Worm (Caenorhabditis elegans) whole organism, late embryonic: Measurements from ENCODE around the gene T01H3.5.

Source experiments
- C38D4.7 ChIP-seq: fragments of 200-800 bp; sonication (Bioruptor generic); optimal IDR thresholded peaks from 2 replicates; lab custom pipeline; 2018; ENCODE audit warnings: mild to moderate bottlenecking, missing genetic modification characterization, moderate library complexity, missing compliant biosample characterization
- F13H6.1 ChIP-seq: sonication (generic microtip); optimal IDR thresholded peaks from 2 replicates; lab custom pipeline; 2016; ENCODE audit warnings: missing genetic modification characterization, missing compliant biosample characterization
- K09A11.1 ChIP-seq: sonication (generic microtip); optimal IDR thresholded peaks from 2 replicates; lab custom pipeline; 2017; ENCODE audit warnings: antibody characterized with exemption, mild to moderate bottlenecking, missing genetic modification characterization, missing compliant biosample characterization; ENCODE audit not compliant: insufficient read depth
- T23F11.4 ChIP-seq: fragments of 200-800 bp; sonication (Bioruptor generic); optimal IDR thresholded peaks from 2 replicates; lab custom pipeline; 2018; ENCODE audit warnings: mild to moderate bottlenecking, missing genetic modification characterization, missing compliant biosample characterization
- Y22D7AL.16 ChIP-seq: sonication (generic microtip); optimal IDR thresholded peaks from 2 replicates; lab custom pipeline; 2016; ENCODE audit warnings: missing genetic modification characterization, missing compliant biosample characterization
- ama-1 ChIP-seq: fragments of 150-350 bp; optimal IDR thresholded peaks from 2 replicates; lab custom pipeline; 2014
- ceh-18 ChIP-seq: sonication (generic microtip); optimal IDR thresholded peaks from 2 replicates; lab custom pipeline; 2016; ENCODE audit warnings: missing genetic modification characterization, missing compliant biosample characterization
- ceh-45 ChIP-seq: fragments of 200-800 bp; sonication (Bioruptor generic); IDR thresholded peaks from 2 replicates; pipeline ENCODE4 v1.3.6; 2022; ENCODE audit warnings: missing genetic modification reagents, missing genetic modification characterization, missing compliant biosample characterization
- elt-2 ChIP-seq: sonication (generic microtip); optimal IDR thresholded peaks from 2 replicates; lab custom pipeline; 2016; ENCODE audit warnings: missing genetic modification reagents, missing genetic modification characterization, missing compliant biosample characterization
- ets-4 ChIP-seq: sonication (generic microtip); optimal IDR thresholded peaks from 2 replicates; lab custom pipeline; 2016; ENCODE audit warnings: missing genetic modification characterization, missing compliant biosample characterization
- eyg-1 ChIP-seq: sonication (generic microtip); optimal IDR thresholded peaks from 2 replicates; lab custom pipeline; 2016; ENCODE audit warnings: missing genotype, missing genetic modification characterization, missing compliant biosample characterization
- fkh-10 ChIP-seq: fragments of 150-350 bp; optimal IDR thresholded peaks from 2 replicates; lab custom pipeline; 2014; ENCODE audit warnings: missing biosample characterization, missing genetic modification reagents, missing genetic modification characterization
- fkh-6 ChIP-seq: sonication (generic microtip); optimal IDR thresholded peaks from 2 replicates; lab custom pipeline; 2016; ENCODE audit warnings: missing genetic modification characterization, missing compliant biosample characterization
- hlh-6 ChIP-seq: sonication (generic microtip); optimal IDR thresholded peaks from 2 replicates; lab custom pipeline; 2016; ENCODE audit warnings: missing genotype, missing genetic modification characterization, missing compliant biosample characterization
- lim-6 ChIP-seq: sonication (generic microtip); optimal IDR thresholded peaks from 2 replicates; lab custom pipeline; 2016; ENCODE audit warnings: missing genetic modification characterization, missing compliant biosample characterization
- madf-2 ChIP-seq: sonication (generic microtip); optimal IDR thresholded peaks from 2 replicates; lab custom pipeline; 2017; ENCODE audit warnings: missing genetic modification characterization, missing compliant biosample characterization
- nfya-1 ChIP-seq: sonication (generic microtip); optimal IDR thresholded peaks from 2 replicates; lab custom pipeline; 2017; ENCODE audit warnings: missing genetic modification characterization, mild to moderate bottlenecking, missing compliant biosample characterization, antibody characterized with exemption, moderate library complexity
- nhr-11 ChIP-seq: fragments of 150-350 bp; optimal IDR thresholded peaks from 2 replicates; lab custom pipeline; 2014; ENCODE audit warnings: missing biosample characterization, missing genetic modification characterization
- odd-2 ChIP-seq: sonication (generic microtip); optimal IDR thresholded peaks from 2 replicates; lab custom pipeline; 2017; ENCODE audit warnings: antibody characterized with exemption, mild to moderate bottlenecking, missing genetic modification characterization, missing compliant biosample characterization
- pag-3 ChIP-seq: sonication (generic microtip); optimal IDR thresholded peaks from 2 replicates; lab custom pipeline; 2016; ENCODE audit warnings: missing compliant biosample characterization, missing genetic modification characterization, borderline replicate concordance
- pat-9 ChIP-seq: fragments of 200-800 bp; sonication (Bioruptor generic); optimal IDR thresholded peaks from 2 replicates; lab custom pipeline; 2018; ENCODE audit warnings: mild to moderate bottlenecking, missing genetic modification characterization, moderate library complexity, missing compliant biosample characterization
- pha-4 ChIP-seq: fragments of 150-350 bp; optimal IDR thresholded peaks from 2 replicates; lab custom pipeline; 2018; ENCODE audit warnings: missing biosample characterization, missing genetic modification reagents, missing genetic modification characterization
- pqm-1 ChIP-seq: sonication (generic microtip); optimal IDR thresholded peaks from 2 replicates; lab custom pipeline; 2016; ENCODE audit warnings: missing genetic modification characterization, missing compliant biosample characterization
- rnt-1 ChIP-seq: sonication (generic microtip); optimal IDR thresholded peaks from 2 replicates; lab custom pipeline; 2016; ENCODE audit warnings: missing genetic modification characterization, missing compliant biosample characterization
- syd-9 ChIP-seq: sonication (generic microtip); optimal IDR thresholded peaks from 2 replicates; lab custom pipeline; 2016; ENCODE audit warnings: mild to moderate bottlenecking, missing genetic modification characterization, moderate library complexity, missing compliant biosample characterization
- tbx-2 ChIP-seq: sonication (generic microtip); optimal IDR thresholded peaks from 2 replicates; lab custom pipeline; 2016; ENCODE audit warnings: missing genetic modification characterization, missing compliant biosample characterization
- ttx-3 ChIP-seq: sonication (generic microtip); optimal IDR thresholded peaks from 2 replicates; lab custom pipeline; 2016; ENCODE audit warnings: missing genetic modification reagents, missing genetic modification characterization, missing compliant biosample characterization
- unc-3 ChIP-seq, 2 experiments: fragments of 200-800 bp in 1 of 2; sonication (Bioruptor generic) in 1 of 2; sonication (generic microtip) in 1 of 2; conservative IDR thresholded peaks in 1 of 2; optimal IDR thresholded peaks in 1 of 2; 2 replicates each; pipeline versions ENCODE4 v1.3.6 to Lab custom; 2016 to 2022; ENCODE audit warnings: missing compliant biosample characterization in 2 of 2, missing genetic modification characterization in 2 of 2, missing genetic modification reagents in 1 of 2
- unc-42 ChIP-seq: sonication (generic microtip); optimal IDR thresholded peaks from 2 replicates; lab custom pipeline; 2016; ENCODE audit warnings: missing genotype, missing genetic modification characterization, missing compliant biosample characterization
- unc-86 ChIP-seq: sonication (generic microtip); optimal IDR thresholded peaks from 2 replicates; lab custom pipeline; 2016; ENCODE audit warnings: missing genetic modification characterization, missing compliant biosample characterization
- zip-5 ChIP-seq: sonication (generic microtip); optimal IDR thresholded peaks from 2 replicates; lab custom pipeline; 2016; ENCODE audit warnings: missing genetic modification characterization, missing compliant biosample characterization
- ztf-16 ChIP-seq: sonication (generic microtip); optimal IDR thresholded peaks from 2 replicates; lab custom pipeline; 2017; ENCODE audit warnings: missing genetic modification characterization, missing compliant biosample characterization

T01H3.5 gene

DNA sequence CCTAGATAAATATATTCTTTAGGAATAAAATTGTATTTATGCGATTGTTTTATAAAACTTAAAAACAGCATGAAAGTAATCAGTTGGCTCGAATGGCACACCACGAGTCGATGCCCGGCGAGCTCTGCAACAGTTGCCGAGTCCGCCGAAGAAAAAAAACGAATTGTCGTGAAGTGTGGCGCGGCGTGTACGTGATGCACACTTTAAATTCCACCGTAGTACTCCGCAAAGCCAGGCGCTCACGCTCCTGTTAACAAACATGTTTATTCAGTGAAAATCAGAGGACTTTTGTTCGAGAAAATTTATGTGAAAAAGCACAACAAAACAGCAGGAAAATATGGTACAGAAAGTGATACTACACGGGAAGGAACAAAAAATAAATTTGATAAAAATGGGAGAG is 8.8 kb upstream of the T01H3.5 start:
- TF ChIP-seq hlh-6 (tag; lab: Kevin White, UChicago) (no peak), ets-4 (tag; lab: Kevin White, UChicago) (no peak), ttx-3 (tag; lab: Kevin White, UChicago) (no peak), ceh-45 (GFP tag; lab: Robert Waterston, UW) (no peak), pag-3 (tag; lab: Kevin White, UChicago) (no peak), ceh-18 (peak; percentile 14), pqm-1 (no peak), nhr-11 (tag; lab: Kevin White, UChicago) (no peak), tbx-2 (tag; lab: Kevin White, UChicago) (peak; percentile 8), nfya-1 (tag; lab: Kevin White, UChicago) (peak; percentile 24)

ce11 chrII:7873843-7874372 is 5.5 kb upstream of the T01H3.5 start, which contains the start of gene T01H3.3:
Gene T01H3.3, minus strand, starts transcription at chrII:7873893.
- TF ChIP-seq unc-42 (tag; lab: Kevin White, UChicago) (no peak), fkh-6 (no peak), T23F11.4 (GFP tag; lab: Kevin White, UChicago) (no peak)

DNA sequence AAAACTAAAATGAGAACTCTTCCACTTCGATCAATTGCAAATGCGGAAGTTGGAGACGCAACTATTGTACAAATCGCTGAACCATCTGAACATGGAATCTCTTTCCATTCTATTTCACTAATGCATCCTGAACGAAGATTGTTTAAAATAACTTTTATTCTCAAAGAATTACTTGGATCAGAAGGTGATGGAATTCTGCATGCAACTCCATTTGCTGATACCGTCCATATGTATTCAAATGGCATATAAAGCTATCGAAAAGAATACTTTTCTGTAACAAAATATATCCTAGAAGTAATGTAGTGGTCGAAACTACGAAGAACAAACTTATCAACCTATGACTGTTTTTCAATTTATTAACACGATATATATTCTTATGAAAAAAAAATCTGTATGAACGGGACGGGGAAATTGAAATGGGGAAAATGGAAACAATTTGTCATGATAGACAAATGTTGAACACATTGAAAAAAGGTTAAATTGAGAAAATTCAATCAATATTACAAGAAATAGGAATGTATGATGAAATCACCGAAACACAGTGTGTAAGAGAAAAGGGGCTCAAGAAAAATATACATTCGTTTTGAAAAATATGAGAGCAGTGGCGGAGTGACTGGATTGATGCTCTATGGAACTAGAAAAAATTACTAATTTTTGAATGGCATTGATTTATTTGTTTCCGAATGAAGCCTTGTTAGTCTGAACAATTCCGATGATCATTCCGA is 1.5 kb upstream of the T01H3.5 start, which contains the start of gene T01H3.2:
T01H3.2 (minus strand) TSS at position 251 of the 725 bp plus-strand sequence.
- TF ChIP-seq K09A11.1 (tag; lab: Kevin White, UChicago), result no peak
- no peak for TF ChIP-seq odd-2 (tag; lab: Kevin White, UChicago)
- TF ChIP-seq nhr-11 (tag; lab: Kevin White, UChicago), result no peak
- TF ChIP-seq zip-5 (tag; lab: Kevin White, UChicago), result no peak
- TF ChIP-seq rnt-1 (tag; lab: Kevin White, UChicago), result no peak
- TF ChIP-seq Y22D7AL.16 (tag; lab: Kevin White, UChicago), result no peak
- TF ChIP-seq fkh-6, result no peak
- no peak for TF ChIP-seq C38D4.7
- TF ChIP-seq unc-3 (GFP tag; conservative IDR thresholded peaks at IDR 0.05; lab: Robert Waterston, UW), result no peak
- no peak for TF ChIP-seq unc-3 (tag; optimal IDR thresholded peaks at IDR 0.05; lab: Kevin White, UChicago)
- TF ChIP-seq fkh-10 (GFP tag; lab: Kevin White, UChicago), result no peak
- TF ChIP-seq pha-4 (tag; lab: Kevin White, UChicago), result no peak
- TF ChIP-seq unc-86 (tag; lab: Kevin White, UChicago), result no peak
- no peak for TF ChIP-seq madf-2 (tag; lab: Kevin White, UChicago)
- TF ChIP-seq pat-9 (tag; lab: Kevin White, UChicago), result no peak
- no peak for TF ChIP-seq lim-6 (tag; lab: Kevin White, UChicago)

- TF ChIP-seq F13H6.1 (no peak), ztf-16 (no peak), eyg-1 (no peak), odd-2 (tag; lab: Kevin White, UChicago) (no peak), Y22D7AL.16 (tag; lab: Kevin White, UChicago) (no peak), nhr-11 (tag; lab: Kevin White, UChicago) (no peak), tbx-2 (tag; lab: Kevin White, UChicago) (no peak), ama-1 (no peak), elt-2 (tag; lab: Kevin White, UChicago) (no peak), syd-9 (tag; lab: Kevin White, UChicago) (no peak), fkh-6 (no peak)
Measured at ce11 chrII:7880373-7880862, 1.0 kb downstream of the T01H3.5 start, which contains the start of gene perm-1. Gene perm-1, plus strand, starts transcription at chrII:7880812.
